Fruit fly (Drosophila melanogaster) whole organism, prepupa: ENCODE data around the gene dbr.

Experiments used
- Blimp-1 ChIP-seq: fragments of 200-800 bp; sonication (Bioruptor generic); optimal IDR thresholded peaks from 3 replicates; lab custom pipeline; 2017; ENCODE audit warnings: missing biosample characterization, missing genetic modification characterization, mild to moderate bottlenecking, moderate library complexity, missing genetic modification reagents
- CG10631 ChIP-seq: fragments of 200-800 bp; sonication (Bioruptor generic); optimal IDR thresholded peaks from 2 replicates; lab custom pipeline; 2016; ENCODE audit warnings: missing biosample characterization, missing genetic modification characterization
- CG10669 ChIP-seq: fragments of 200-800 bp; sonication (Bioruptor generic); optimal IDR thresholded peaks from 3 replicates; lab custom pipeline; 2018; ENCODE audit warnings: missing biosample characterization, mild to moderate bottlenecking, missing genetic modification characterization, moderate library complexity
- CG11294 ChIP-seq: fragments of 200-800 bp; sonication (Bioruptor generic); IDR thresholded peaks from 2 replicates; pipeline ENCODE4 v1.3.6; 2022; ENCODE audit warnings: missing biosample characterization, missing genetic modification characterization
- CG11762 ChIP-seq: fragments of 200-800 bp; sonication (Bioruptor generic); optimal IDR thresholded peaks from 3 replicates; lab custom pipeline; 2016; ENCODE audit warnings: missing biosample characterization, missing genetic modification characterization; ENCODE audit not compliant: insufficient read depth
- CG11902 ChIP-seq: fragments of 200-800 bp; sonication (Bioruptor generic); optimal IDR thresholded peaks from 3 replicates; lab custom pipeline; 2016; ENCODE audit warnings: missing biosample characterization, missing genetic modification characterization
- CG15336 ChIP-seq: fragments of 200-800 bp; sonication (Bioruptor generic); IDR thresholded peaks from 2 replicates; pipeline ENCODE4 v1.3.6; 2022; ENCODE audit warnings: missing biosample characterization, missing genetic modification characterization
- CG1621 ChIP-seq: fragments of 200-800 bp; sonication (Bioruptor generic); optimal IDR thresholded peaks from 3 replicates; lab custom pipeline; 2018; ENCODE audit warnings: missing biosample characterization, mild to moderate bottlenecking, missing genetic modification characterization
- CG16779 ChIP-seq: fragments of 200-800 bp; sonication (Bioruptor generic); optimal IDR thresholded peaks from 3 replicates; lab custom pipeline; 2017; ENCODE audit warnings: missing biosample characterization, mild to moderate bottlenecking, missing genetic modification characterization
- CG3032 ChIP-seq: fragments of 200-800 bp; optimal IDR thresholded peaks from 2 replicates; lab custom pipeline; 2019; ENCODE audit warnings: missing biosample characterization, mild to moderate bottlenecking, missing genetic modification characterization, moderate library complexity
- CG32006 ChIP-seq: fragments of 200-800 bp; sonication (Bioruptor generic); optimal IDR thresholded peaks from 3 replicates; lab custom pipeline; 2017; ENCODE audit warnings: missing biosample characterization, mild to moderate bottlenecking, missing genetic modification characterization
- CG34406 ChIP-seq: fragments of 200-800 bp; sonication (Bioruptor generic); optimal IDR thresholded peaks from 3 replicates; lab custom pipeline; 2016; ENCODE audit warnings: missing biosample characterization, missing genetic modification characterization
- CG3919 ChIP-seq: fragments of 200-800 bp; sonication (Bioruptor generic); optimal IDR thresholded peaks from 3 replicates; lab custom pipeline; 2016; ENCODE audit warnings: missing biosample characterization, missing genetic modification characterization
- CG4318 ChIP-seq: fragments of 200-800 bp; sonication (Bioruptor generic); optimal IDR thresholded peaks from 3 replicates; lab custom pipeline; 2017; ENCODE audit warnings: missing biosample characterization, mild to moderate bottlenecking, missing genetic modification characterization
- CG6163 ChIP-seq: fragments of 200-800 bp; sonication (Bioruptor generic); IDR thresholded peaks from 3 replicates; pipeline ENCODE4 v1.3.6; 2022; ENCODE audit warnings: missing biosample characterization, missing genetic modification characterization
- CG6276 ChIP-seq: fragments of 200-800 bp; sonication (Bioruptor generic); optimal IDR thresholded peaks from 2 replicates; lab custom pipeline; 2017; ENCODE audit warnings: missing biosample characterization, mild to moderate bottlenecking, missing genetic modification characterization
- CG6792 ChIP-seq: fragments of 200-800 bp; sonication (Bioruptor generic); optimal IDR thresholded peaks from 3 replicates; lab custom pipeline; 2016; ENCODE audit warnings: missing biosample characterization, missing genetic modification characterization
- CG6808 ChIP-seq: fragments of 200-800 bp; sonication (Bioruptor generic); optimal IDR thresholded peaks from 3 replicates; lab custom pipeline; 2017; ENCODE audit warnings: missing biosample characterization, missing genetic modification characterization, mild to moderate bottlenecking, moderate library complexity, missing genetic modification reagents
- CG6854 ChIP-seq: fragments of 200-800 bp; sonication (Bioruptor generic); optimal IDR thresholded peaks from 2 replicates; lab custom pipeline; 2017; ENCODE audit warnings: missing biosample characterization, mild to moderate bottlenecking, missing genetic modification characterization
- CG7368 ChIP-seq: fragments of 200-800 bp; sonication (Bioruptor generic); optimal IDR thresholded peaks from 3 replicates; lab custom pipeline; 2016; ENCODE audit warnings: missing biosample characterization, missing genetic modification characterization
- CG8119 ChIP-seq: fragments of 200-800 bp; sonication (Bioruptor generic); IDR thresholded peaks from 3 replicates; pipeline ENCODE4 v1.3.6; 2022; ENCODE audit warnings: missing biosample characterization, missing genetic modification characterization
- CG8319 ChIP-seq: fragments of 200-800 bp; sonication (Bioruptor generic); optimal IDR thresholded peaks from 3 replicates; lab custom pipeline; 2016; ENCODE audit warnings: missing biosample characterization, missing genetic modification characterization
- CG8632 ChIP-seq: fragments of 200-800 bp; sonication (Bioruptor generic); optimal IDR thresholded peaks from 3 replicates; lab custom pipeline; 2016; ENCODE audit warnings: missing biosample characterization, missing genetic modification characterization
- CG9139 ChIP-seq: fragments of 200-800 bp; sonication (Bioruptor generic); optimal IDR thresholded peaks from 3 replicates; lab custom pipeline; 2017; ENCODE audit warnings: missing biosample characterization, mild to moderate bottlenecking, missing genetic modification characterization
- Eip75B ChIP-seq: fragments of 200-800 bp; sonication (Bioruptor generic); optimal IDR thresholded peaks from 3 replicates; lab custom pipeline; 2016; ENCODE audit warnings: missing biosample characterization, missing genetic modification characterization
- Eip78C ChIP-seq: fragments of 200-800 bp; sonication (Bioruptor generic); peaks from one replicate; lab custom pipeline; 2016; ENCODE audit warnings: missing biosample characterization, missing genetic modification characterization
- Eip93F ChIP-seq: fragments of 200-800 bp; sonication (Bioruptor generic); optimal IDR thresholded peaks from 2 replicates; lab custom pipeline; 2016; ENCODE audit warnings: missing biosample characterization, mild to moderate bottlenecking, missing genetic modification characterization
- Ets21C ChIP-seq: fragments of 200-800 bp; sonication (Bioruptor generic); optimal IDR thresholded peaks from 3 replicates; lab custom pipeline; 2016; ENCODE audit warnings: missing biosample characterization, missing genetic modification characterization
- Hr38 ChIP-seq: sonication (Bioruptor generic); optimal IDR thresholded peaks from 2 replicates; lab custom pipeline; 2016; ENCODE audit warnings: missing biosample characterization, missing genetic modification characterization
- Hr39 ChIP-seq: fragments of 200-800 bp; sonication (Bioruptor generic); optimal IDR thresholded peaks from 2 replicates; lab custom pipeline; 2016; ENCODE audit warnings: missing biosample characterization, missing genetic modification characterization
- Hr4 ChIP-seq: fragments of 200-800 bp; sonication (Bioruptor generic); optimal IDR thresholded peaks from 3 replicates; lab custom pipeline; 2016; ENCODE audit warnings: missing biosample characterization, missing genetic modification characterization
- Lpt ChIP-seq: fragments of 200-800 bp; sonication (Bioruptor generic); optimal IDR thresholded peaks from 3 replicates; lab custom pipeline; 2016; ENCODE audit warnings: missing biosample characterization, missing genetic modification characterization
- Met ChIP-seq: fragments of 200-800 bp; sonication (Bioruptor generic); optimal IDR thresholded peaks from 3 replicates; lab custom pipeline; 2016; ENCODE audit warnings: missing biosample characterization, missing genetic modification characterization
- OdsH ChIP-seq: fragments of 200-800 bp; sonication (Bioruptor generic); optimal IDR thresholded peaks from 3 replicates; lab custom pipeline; 2016; ENCODE audit warnings: missing biosample characterization, missing genetic modification characterization
- Smox ChIP-seq: fragments of 200-800 bp; sonication (Bioruptor generic); optimal IDR thresholded peaks from 3 replicates; lab custom pipeline; 2016; ENCODE audit warnings: missing biosample characterization, missing genetic modification characterization
- Sox15 ChIP-seq: fragments of 200-800 bp; sonication (Bioruptor generic); optimal IDR thresholded peaks from 3 replicates; lab custom pipeline; 2016; ENCODE audit warnings: missing biosample characterization, missing genetic modification characterization
- achi ChIP-seq: fragments of 200-800 bp; sonication (Bioruptor generic); optimal IDR thresholded peaks from 3 replicates; lab custom pipeline; 2016; ENCODE audit warnings: missing biosample characterization, missing genetic modification characterization
- acj6 ChIP-seq: fragments of 200-800 bp; sonication (Bioruptor generic); optimal IDR thresholded peaks from 3 replicates; lab custom pipeline; 2016; ENCODE audit warnings: missing biosample characterization, missing genetic modification characterization
- cyc ChIP-seq: fragments of 200-800 bp; sonication (Bioruptor generic); optimal IDR thresholded peaks from 3 replicates; lab custom pipeline; 2016; ENCODE audit warnings: missing biosample characterization, missing genetic modification characterization
- dac ChIP-seq: fragments of 200-800 bp; sonication (Bioruptor generic); optimal IDR thresholded peaks from 2 replicates; lab custom pipeline; 2017; ENCODE audit warnings: missing biosample characterization, mild to moderate bottlenecking, missing genetic modification characterization
- dsx ChIP-seq: fragments of 200-800 bp; optimal IDR thresholded peaks from 3 replicates; lab custom pipeline; 2019; ENCODE audit warnings: missing biosample characterization, mild to moderate bottlenecking, missing genetic modification characterization, moderate library complexity; ENCODE audit not compliant: poor library complexity, severe bottlenecking
- eg ChIP-seq: fragments of 200-800 bp; sonication (Bioruptor generic); IDR thresholded peaks from 3 replicates; pipeline ENCODE4 v1.3.6; 2022; ENCODE audit warnings: missing biosample characterization, missing genetic modification characterization
- esn ChIP-seq: fragments of 200-800 bp; sonication (Bioruptor generic); optimal IDR thresholded peaks from 2 replicates; lab custom pipeline; 2016; ENCODE audit warnings: missing biosample characterization, mild to moderate bottlenecking, missing genetic modification characterization, moderate library complexity
- fd85E ChIP-seq: fragments of 200-800 bp; sonication (Bioruptor generic); optimal IDR thresholded peaks from 3 replicates; lab custom pipeline; 2016; ENCODE audit warnings: missing biosample characterization, missing genetic modification characterization
- fkh ChIP-seq: fragments of 200-800 bp; sonication (Bioruptor generic); optimal IDR thresholded peaks from 3 replicates; lab custom pipeline; 2017; ENCODE audit warnings: missing biosample characterization, mild to moderate bottlenecking, missing genetic modification characterization, moderate library complexity
- lz ChIP-seq: fragments of 200-800 bp; sonication (Bioruptor generic); optimal IDR thresholded peaks from 3 replicates; lab custom pipeline; 2016; ENCODE audit warnings: missing biosample characterization, missing genetic modification characterization
- spab ChIP-seq: fragments of 200-800 bp; sonication (Bioruptor generic); optimal IDR thresholded peaks from 2 replicates; lab custom pipeline; 2017; ENCODE audit warnings: missing biosample characterization, mild to moderate bottlenecking, missing genetic modification characterization, missing genetic modification reagents
- ss ChIP-seq, 2 experiments: fragments of 200-800 bp; sonication (Bioruptor generic); optimal IDR thresholded peaks; 2 replicates in 1 of 2; 3 replicates in 1 of 2; lab custom pipeline; 2017 to 2018; ENCODE audit warnings: mild to moderate bottlenecking in 2 of 2, missing biosample characterization in 2 of 2, missing genetic modification characterization in 2 of 2, moderate library complexity in 1 of 2
- svp ChIP-seq: fragments of 200-800 bp; sonication (Bioruptor generic); peaks from one replicate; lab custom pipeline; 2016; ENCODE audit warnings: missing biosample characterization, missing genetic modification characterization
- topi ChIP-seq: fragments of 200-800 bp; sonication (Bioruptor generic); optimal IDR thresholded peaks from 3 replicates; lab custom pipeline; 2016; ENCODE audit warnings: missing biosample characterization, missing genetic modification characterization

Gene dbr

dm6 chr2L:85701-86100 is 19.4 kb downstream of the dbr start:
- TF ChIP-seq svp (GFP tag; lab: Kevin White, UChicago), result peak; percentile 98
- no peak for TF ChIP-seq CG15336 (GFP tag; lab: Robert Waterston, UW)
- peak; percentile 20 for TF ChIP-seq Eip78C

- TF ChIP-seq CG15336 (GFP tag; lab: Robert Waterston, UW) (peak; percentile 62), CG3032 (tag; lab: Kevin White, UChicago) (peak; percentile 72), Blimp-1 (GFP tag; lab: Kevin White, UChicago) (peak; percentile 62), CG6808 (GFP tag; lab: Kevin White, UChicago) (peak; percentile 71), CG6163 (no peak), esn (peak; percentile 54), CG34406 (peak; percentile 48), topi (GFP tag; lab: Kevin White, UChicago) (peak; percentile 8), CG11762 (GFP tag; lab: Kevin White, UChicago) (peak; percentile 11), Sox15 (GFP tag; lab: Kevin White, UChicago) (peak; percentile 2), eg (GFP tag; lab: Robert Waterston, UW) (no peak), fd85E (no peak), CG3919 (peak; percentile 48), Hr4 (peak; percentile 52), CG11294 (GFP tag; lab: Robert Waterston, UW) (no peak), dsx (GFP tag; lab: Kevin White, UChicago) (peak; percentile 65), CG8632 (peak; percentile 47), cyc (GFP tag; lab: Kevin White, UChicago) (peak; percentile 19), CG6276 (peak; percentile 72), Met (GFP tag; lab: Kevin White, UChicago) (peak; percentile 56), CG10669 (GFP tag; lab: Kevin White, UChicago) (peak; percentile 63), Ets21C (GFP tag; lab: Kevin White, UChicago) (no peak), CG9139 (peak; percentile 57), OdsH (peak; percentile 59), CG11902 (no peak), CG32006 (no peak), CG1621 (tag; lab: Kevin White, UChicago) (peak; percentile 31), CG16779 (tag; lab: Kevin White, UChicago) (peak; percentile 64), CG6854 (GFP tag; lab: Kevin White, UChicago) (peak; percentile 59), CG7368 (GFP tag; lab: Kevin White, UChicago) (no peak), lz (GFP tag; lab: Kevin White, UChicago) (peak; percentile 10), Hr38 (GFP tag; lab: Kevin White, UChicago) (no peak), ss (GFP tag; optimal IDR thresholded peaks at IDR 0.05; lab: Kevin White, UChicago) (peak; percentile 52 to 75), CG4318 (GFP tag; lab: Kevin White, UChicago) (peak; percentile 34), CG10631 (GFP tag; lab: Kevin White, UChicago) (peak; percentile 46), Eip78C (peak; percentile 90), spab (peak; percentile 51), CG6792 (GFP tag; lab: Kevin White, UChicago) (peak; percentile 36), svp (GFP tag; lab: Kevin White, UChicago) (peak; percentile 76), Hr39 (GFP tag; lab: Kevin White, UChicago) (no peak), Eip75B (GFP tag; lab: Kevin White, UChicago) (peak; percentile 42), Smox (peak; percentile 32), CG8319 (GFP tag; lab: Kevin White, UChicago) (no peak), acj6 (GFP tag; lab: Kevin White, UChicago) (peak; percentile 44), dac (GFP tag; lab: Kevin White, UChicago) (peak; percentile 12), fkh (GFP tag; lab: Kevin White, UChicago) (peak; percentile 34), CG8119 (GFP tag; lab: Robert Waterston, UW) (peak; percentile 60; the same call in 2 of the 3 replicates), achi (peak; percentile 66), Eip93F (peak; percentile 53), Lpt (GFP tag; lab: Kevin White, UChicago) (peak; percentile 22)
Measured at dm6 chr2L:87255-87723, 21.0 kb downstream of the dbr start, which contains the start of gene net. Gene net, minus strand, starts transcription at chr2L:87387.
